Fruit fly (Drosophila melanogaster) whole organism, wandering third instar larva: ENCODE data around the gene CG3793.
A peak's percentile ranks its signal among the peaks of the same experiment; 100 is the strongest.
"Not testable (repeated sequence)": the region's sequence is repeated elsewhere in the genome, so short reads cannot be mapped to it uniquely, and the experiment has no call there.

ENCODE experiments used
- CG32264 ChIP-seq: fragments of 200-800 bp; sonication (Bioruptor generic); optimal IDR thresholded peaks from 2 replicates; lab custom pipeline; 2016; ENCODE audit warnings: missing biosample characterization, missing genetic modification characterization
- CG9705 ChIP-seq: fragments of 200-800 bp; sonication (Bioruptor generic); optimal IDR thresholded peaks from 2 replicates; lab custom pipeline; 2018; ENCODE audit warnings: missing biosample characterization, mild to moderate bottlenecking, missing genetic modification characterization
- CrebA ChIP-seq: fragments of 200-800 bp; sonication (Bioruptor generic); optimal IDR thresholded peaks from 2 replicates; lab custom pipeline; 2016; ENCODE audit warnings: missing biosample characterization, mild to moderate bottlenecking, missing genetic modification characterization, borderline replicate concordance
- Dfd ChIP-seq: fragments of >200 bp; optimal IDR thresholded peaks from 2 replicates; lab custom pipeline; 2017; ENCODE audit warnings: missing biosample characterization, missing genetic modification characterization
- GATAd ChIP-seq: sonication (Bioruptor generic); optimal IDR thresholded peaks from 2 replicates; lab custom pipeline; 2016; ENCODE audit warnings: missing biosample characterization, missing genetic modification characterization
- HLH106 ChIP-seq: fragments of 200-800 bp; optimal IDR thresholded peaks from 3 replicates; lab custom pipeline; 2019; ENCODE audit warnings: missing biosample characterization, mild to moderate bottlenecking, missing genetic modification characterization, moderate library complexity
- Hnf4 ChIP-seq: fragments of 200-800 bp; sonication (Bioruptor generic); optimal IDR thresholded peaks from 2 replicates; lab custom pipeline; 2016; ENCODE audit warnings: missing biosample characterization, mild to moderate bottlenecking, missing genetic modification characterization
- Hr78 ChIP-seq: fragments of >200 bp; optimal IDR thresholded peaks from 2 replicates; lab custom pipeline; 2017; ENCODE audit warnings: missing biosample characterization, missing genetic modification characterization
- Hr83 ChIP-seq: fragments of 200-300 bp; sonication (Bioruptor generic); optimal IDR thresholded peaks from 2 replicates; lab custom pipeline; 2016; ENCODE audit warnings: missing biosample characterization, mild to moderate bottlenecking, missing genetic modification characterization, moderate library complexity; ENCODE audit not compliant: poor library complexity, severe bottlenecking
- Jra ChIP-seq: sonication (Bioruptor generic); optimal IDR thresholded peaks from 2 replicates; lab custom pipeline; 2016; ENCODE audit warnings: missing biosample characterization, missing genetic modification characterization
- Mio ChIP-seq: sonication (Bioruptor generic); optimal IDR thresholded peaks from 2 replicates; lab custom pipeline; 2016; ENCODE audit warnings: missing biosample characterization, missing genetic modification characterization
- N ChIP-seq: fragments of >200 bp; optimal IDR thresholded peaks from 2 replicates; lab custom pipeline; 2018; ENCODE audit warnings: missing biosample characterization, missing external identifiers, missing genetic modification characterization
- OdsH ChIP-seq: fragments of 200-800 bp; sonication (Bioruptor generic); optimal IDR thresholded peaks from 2 replicates; lab custom pipeline; 2016; ENCODE audit warnings: missing biosample characterization, mild to moderate bottlenecking, missing genetic modification characterization
- Rel ChIP-seq, 2 experiments: fragments of 200-800 bp; sonication (Bioruptor generic) in 1 of 2; optimal IDR thresholded peaks; 2 replicates in 1 of 2; 3 replicates in 1 of 2; lab custom pipeline; 2016 to 2019; ENCODE audit warnings: mild to moderate bottlenecking in 2 of 2, missing biosample characterization in 2 of 2, missing genetic modification characterization in 2 of 2, moderate library complexity in 1 of 2
- Sp1 ChIP-seq: fragments of 200-800 bp; sonication (Bioruptor generic); optimal IDR thresholded peaks from 3 replicates; lab custom pipeline; 2019; ENCODE audit warnings: missing biosample characterization, mild to moderate bottlenecking, missing genetic modification characterization, moderate library complexity
- Vsx2 ChIP-seq: fragments of 200-300, 225-300 bp; sonication (Bioruptor generic); optimal IDR thresholded peaks from 2 replicates; lab custom pipeline; 2018; ENCODE audit warnings: missing biosample characterization, missing genetic modification characterization; ENCODE audit not compliant: partially characterized antibody
- br ChIP-seq: fragments of 200-800 bp; sonication (Bioruptor generic); optimal IDR thresholded peaks from 2 replicates; lab custom pipeline; 2016; ENCODE audit warnings: missing biosample characterization, missing genetic modification characterization
- brk ChIP-seq: fragments of 200-800 bp; sonication (Bioruptor generic); optimal IDR thresholded peaks from 2 replicates; lab custom pipeline; 2016; ENCODE audit warnings: missing biosample characterization, mild to moderate bottlenecking, missing genetic modification characterization
- dmrt93B ChIP-seq: fragments of 200-800 bp; sonication (Bioruptor generic); optimal IDR thresholded peaks from 2 replicates; lab custom pipeline; 2018; ENCODE audit warnings: missing biosample characterization, mild to moderate bottlenecking, missing genetic modification characterization
- dsf ChIP-seq: sonication (Bioruptor generic); optimal IDR thresholded peaks from 2 replicates; lab custom pipeline; 2016; ENCODE audit warnings: missing biosample characterization, missing genetic modification characterization, borderline replicate concordance
- foxo ChIP-seq, 2 experiments: fragments of 200-800 bp; sonication (Bioruptor generic); optimal IDR thresholded peaks; 2 replicates in 1 of 2; 3 replicates in 1 of 2; lab custom pipeline; 2016 to 2017; ENCODE audit warnings: missing biosample characterization in 2 of 2, missing genetic modification characterization in 2 of 2
- h ChIP-seq: fragments of 200-800 bp; sonication (Bioruptor generic); optimal IDR thresholded peaks from 3 replicates; lab custom pipeline; 2016; ENCODE audit warnings: missing biosample characterization, mild to moderate bottlenecking, missing genetic modification characterization
- lola ChIP-seq: fragments of >200 bp; optimal IDR thresholded peaks from 2 replicates; lab custom pipeline; 2017; ENCODE audit warnings: missing biosample characterization, missing genetic modification characterization
- pan ChIP-seq: fragments of >200 bp; optimal IDR thresholded peaks from 2 replicates; lab custom pipeline; 2017
- psq ChIP-seq: fragments of 200-800 bp; sonication (Bioruptor generic); optimal IDR thresholded peaks from 3 replicates; lab custom pipeline; 2017; ENCODE audit warnings: missing biosample characterization, mild to moderate bottlenecking, missing genetic modification characterization, moderate library complexity
- sage ChIP-seq: fragments of 200-800 bp; sonication (Bioruptor generic); optimal IDR thresholded peaks from 2 replicates; lab custom pipeline; 2016; ENCODE audit warnings: missing biosample characterization, mild to moderate bottlenecking, missing genetic modification characterization
- sv ChIP-seq: fragments of 200-800 bp; sonication (Bioruptor generic); optimal IDR thresholded peaks from 3 replicates; lab custom pipeline; 2016; ENCODE audit warnings: missing biosample characterization, missing genetic modification characterization
- tai ChIP-seq: sonication (Bioruptor generic); optimal IDR thresholded peaks from 2 replicates; lab custom pipeline; 2016; ENCODE audit warnings: missing biosample characterization, missing genetic modification characterization
- usp ChIP-seq: fragments of >200 bp; optimal IDR thresholded peaks from 2 replicates; lab custom pipeline; 2017; ENCODE audit warnings: missing biosample characterization, missing genetic modification characterization
- woc ChIP-seq: sonication (Bioruptor generic); optimal IDR thresholded peaks from 2 replicates; lab custom pipeline; 2016; ENCODE audit warnings: missing biosample characterization, mild to moderate bottlenecking, missing genetic modification characterization

CG3793 gene

dm6 chr2L:15764029-15764428 is at the start of gene CG3793:
CG3793 (plus strand) TSS chr2L:15764220.
- TF ChIP-seq Hnf4 (GFP tag; lab: Kevin White, UChicago) (no peak), CrebA (GFP tag; lab: Kevin White, UChicago) (no peak), Hr83 (GFP tag; lab: Kevin White, UChicago) (no peak), GATAd (GFP tag; lab: Kevin White, UChicago) (no peak), psq (GFP tag; lab: Kevin White, UChicago) (no peak), lola (GFP tag; lab: Kevin White, UChicago) (no peak), usp (GFP tag; lab: Kevin White, UChicago) (no peak)

dm6 chr2L:15718172-15718571 is 45.8 kb upstream of the CG3793 start, which contains the start of gene stol:
stol (minus strand) TSS chr2L:15718272.
- not testable (repeated sequence) for TF ChIP-seq sage, Mio, Sp1 (GFP tag; lab: Kevin White, UChicago)

DNA sequence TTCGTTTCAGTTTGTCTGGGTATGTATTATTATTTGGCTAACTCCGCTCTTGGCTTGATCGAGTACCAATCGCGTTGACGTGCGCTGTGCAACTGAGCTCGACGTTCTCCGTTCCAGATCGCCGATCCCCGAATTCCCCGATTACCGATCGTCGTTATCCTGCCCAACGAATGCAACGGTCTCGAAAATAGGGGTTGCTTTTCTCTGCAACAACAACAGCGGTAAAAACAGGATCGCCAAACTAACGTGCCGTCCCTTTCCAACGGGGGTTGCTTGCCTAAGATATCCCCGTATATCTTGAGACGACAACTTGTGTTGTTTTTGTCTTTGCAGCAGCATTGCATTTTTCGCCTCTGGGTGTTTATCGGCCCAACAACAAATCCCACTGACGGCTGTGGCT is 32.3 kb upstream of the CG3793 start:
- TF ChIP-seq N (GFP tag; lab: Kevin White, UChicago) (no peak), HLH106 (tag; lab: Kevin White, UChicago) (no peak), foxo (GFP tag; optimal IDR thresholded peaks at IDR 0.05; lab: Kevin White, UChicago) (no peak), sv (GFP tag; lab: Kevin White, UChicago) (no peak), Jra (GFP tag; lab: Kevin White, UChicago) (no peak), tai (GFP tag; lab: Kevin White, UChicago) (no peak), brk (GFP tag; lab: Kevin White, UChicago) (no peak), CG32264 (no peak), dmrt93B (GFP tag; lab: Kevin White, UChicago) (no peak), GATAd (GFP tag; lab: Kevin White, UChicago) (no peak)

DNA sequence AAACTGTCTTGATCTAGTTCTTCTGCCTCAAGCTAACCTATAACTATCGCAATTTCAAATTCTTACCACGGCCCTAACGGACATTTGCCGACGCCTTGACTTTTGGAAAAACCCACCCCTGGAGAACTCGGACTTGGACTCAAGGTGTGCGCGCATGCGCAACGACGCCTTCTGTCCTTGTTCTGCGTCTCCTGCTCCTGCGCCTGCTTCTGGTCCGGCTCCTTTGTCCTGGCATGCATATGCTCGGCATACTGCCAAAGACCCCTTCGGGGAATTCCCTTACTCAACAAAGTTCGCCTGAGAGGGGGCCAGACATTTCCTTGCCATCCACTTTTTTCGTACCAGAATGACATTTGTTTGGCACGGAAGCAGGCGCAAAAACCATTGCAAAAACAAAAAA is 28.1 kb upstream of the CG3793 start:
- TF ChIP-seq Rel (GFP tag; optimal IDR thresholded peaks at IDR 0.05; lab: Kevin White, UChicago), result no peak
- peak; percentile 34 for TF ChIP-seq Rel (tag; optimal IDR thresholded peaks at IDR 0.05; lab: Kevin White, UChicago)
- no peak for TF ChIP-seq sage (GFP tag; lab: Kevin White, UChicago)
- no peak for TF ChIP-seq Dfd
- TF ChIP-seq Hnf4 (GFP tag; lab: Kevin White, UChicago), result no peak

DNA sequence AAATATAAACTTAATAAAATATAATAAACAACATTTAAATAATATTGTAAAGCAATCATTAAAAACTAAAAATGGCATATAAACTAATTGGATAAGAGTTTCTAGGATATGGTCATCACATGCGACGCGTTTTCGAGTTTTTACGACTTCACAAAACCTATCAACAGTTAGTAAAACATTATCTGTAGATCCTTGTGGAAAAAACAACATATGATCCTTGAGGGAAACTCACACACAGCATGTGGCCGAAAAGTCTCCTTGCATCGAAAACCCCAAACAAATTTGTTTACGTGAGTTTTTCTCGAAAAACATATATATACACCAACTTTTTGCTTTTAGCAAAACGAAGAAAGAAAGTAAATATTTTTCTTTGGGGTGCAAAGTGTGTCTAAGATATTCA is 23.1 kb upstream of the CG3793 start:
- TF ChIP-seq dmrt93B (GFP tag; lab: Kevin White, UChicago), result no peak
- TF ChIP-seq Sp1 (GFP tag; lab: Kevin White, UChicago), result no peak
- TF ChIP-seq CG9705 (GFP tag; lab: Kevin White, UChicago), result no peak
- TF ChIP-seq Vsx2 (GFP tag; lab: Kevin White, UChicago), result no peak
- TF ChIP-seq foxo (GFP tag; optimal IDR thresholded peaks at IDR 0.05; lab: Kevin White, UChicago), result no peak
- TF ChIP-seq sv (GFP tag; lab: Kevin White, UChicago), result no peak
- no peak for TF ChIP-seq N (GFP tag; lab: Kevin White, UChicago)
- no peak for TF ChIP-seq Rel (GFP tag; optimal IDR thresholded peaks at IDR 0.05; lab: Kevin White, UChicago)
- TF ChIP-seq Rel (tag; optimal IDR thresholded peaks at IDR 0.05; lab: Kevin White, UChicago), result no peak
- TF ChIP-seq Hr78 (GFP tag; lab: Kevin White, UChicago), result no peak
- TF ChIP-seq OdsH, result no peak
- TF ChIP-seq pan (lab: Kevin White, UChicago), result no peak
- no peak for TF ChIP-seq psq (GFP tag; lab: Kevin White, UChicago)
- TF ChIP-seq tai (GFP tag; lab: Kevin White, UChicago), result no peak
- no peak for TF ChIP-seq Dfd
- TF ChIP-seq CG32264, result no peak
- no peak for TF ChIP-seq woc
- TF ChIP-seq br (GFP tag; lab: Kevin White, UChicago), result no peak
- no peak for TF ChIP-seq dsf

DNA sequence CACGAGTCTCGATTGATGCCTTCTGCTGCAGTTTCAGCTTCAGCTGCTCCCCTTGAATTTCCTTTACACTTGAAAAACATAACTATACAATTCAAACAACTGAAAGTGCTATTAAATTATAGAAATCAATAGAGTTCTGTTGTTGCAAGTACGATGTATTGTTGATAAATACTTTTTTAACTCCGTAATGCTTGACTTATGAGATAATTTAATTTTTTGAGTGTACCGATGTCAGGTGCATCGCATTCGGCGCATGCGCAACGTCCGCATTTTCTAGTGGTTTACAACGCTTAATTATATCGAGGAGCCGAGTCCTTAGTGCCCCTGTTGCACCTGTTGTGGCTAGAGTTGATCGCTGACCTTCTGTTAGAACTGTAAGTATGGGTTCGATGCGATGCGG is 22.6 kb upstream of the CG3793 start:
- no peak for TF ChIP-seq lola (GFP tag; lab: Kevin White, UChicago)
- no peak for TF ChIP-seq sage (GFP tag; lab: Kevin White, UChicago)
- TF ChIP-seq h (GFP tag; lab: Kevin White, UChicago), result no peak
